Worm (Caenorhabditis elegans) whole organism, L1 larva: ENCODE data around the gene F48B9.1.

Experiments used
- aha-1 ChIP-seq: fragments of 150-350 bp; optimal IDR thresholded peaks from 2 replicates; lab custom pipeline; 2014; ENCODE audit warnings: missing biosample characterization, missing genetic modification characterization
- jun-1 ChIP-seq: fragments of 150-350 bp; optimal IDR thresholded peaks from 2 replicates; lab custom pipeline; 2014; ENCODE audit warnings: missing biosample characterization, missing genetic modification reagents, missing genetic modification characterization
- lin-14 ChIP-seq: fragments of 200-800 bp; sonication (Bioruptor generic); optimal IDR thresholded peaks from 2 replicates; lab custom pipeline; 2018; ENCODE audit warnings: mild to moderate bottlenecking, missing genetic modification characterization, moderate library complexity, missing compliant biosample characterization
- lsy-2 ChIP-seq, 2 experiments: fragments of 150-350 bp; optimal IDR thresholded peaks; 2 replicates each; lab custom pipeline; 2014; ENCODE audit warnings: missing biosample characterization in 2 of 2, missing genetic modification characterization in 2 of 2
- mdl-1 ChIP-seq, 2 experiments: fragments of 150-350 bp; optimal IDR thresholded peaks; 2 replicates each; lab custom pipeline; 2014 to 2017; ENCODE audit warnings: missing biosample characterization in 2 of 2, missing genetic modification characterization in 2 of 2, inconsistent platforms in 1 of 2
- mep-1 ChIP-seq: fragments of 150-350 bp; optimal IDR thresholded peaks from 2 replicates; lab custom pipeline; 2014; ENCODE audit warnings: missing biosample characterization, missing genetic modification characterization
- nhr-11 ChIP-seq: fragments of 150-350 bp; optimal IDR thresholded peaks from 2 replicates; lab custom pipeline; 2014; ENCODE audit warnings: missing biosample characterization, missing genetic modification characterization
- nhr-28 ChIP-seq: fragments of 150-350 bp; optimal IDR thresholded peaks from 2 replicates; lab custom pipeline; 2014; ENCODE audit warnings: missing biosample characterization, missing genetic modification characterization
- unc-62 ChIP-seq: fragments of 150-350 bp; optimal IDR thresholded peaks from 2 replicates; lab custom pipeline; 2014; ENCODE audit warnings: missing biosample characterization, missing genetic modification reagents, missing genetic modification characterization
- unc-86 ChIP-seq: sonication (generic microtip); optimal IDR thresholded peaks from 2 replicates; lab custom pipeline; 2016; ENCODE audit warnings: missing genetic modification characterization, missing compliant biosample characterization

DNA sequence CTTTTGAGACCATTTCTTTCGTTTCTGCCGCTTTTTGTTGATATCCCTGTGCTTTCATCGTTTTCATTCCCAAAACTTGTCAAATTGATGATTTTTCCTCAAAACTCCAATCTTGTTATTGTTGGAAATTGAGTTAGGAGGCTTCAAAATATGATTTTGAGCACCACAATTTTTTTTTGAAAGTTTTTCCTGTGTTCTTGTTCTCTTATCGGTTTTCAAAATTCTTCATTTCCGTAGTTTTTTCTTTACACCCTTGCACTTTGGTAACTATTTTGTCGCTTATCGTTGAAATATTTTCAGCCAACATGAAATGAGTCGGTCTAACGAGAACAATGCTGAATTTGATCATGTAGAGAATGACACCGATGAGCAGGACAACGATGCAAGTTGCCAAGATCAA is at the start of gene F48B9.1:
- TF ChIP-seq mdl-1 (tag; optimal IDR thresholded peaks at IDR 0.05; lab: Kevin White, UChicago) (no peak), lin-14 (GFP tag; lab: Kevin White, UChicago) (no peak), unc-62 (GFP tag; lab: Kevin White, UChicago) (no peak), unc-86 (tag; lab: Kevin White, UChicago) (no peak), nhr-28 (no peak), mep-1 (tag; lab: Kevin White, UChicago) (no peak), aha-1 (tag; lab: Kevin White, UChicago) (no peak), lsy-2 (tag; optimal IDR thresholded peaks at IDR 0.05; lab: Kevin White, UChicago) (no peak), nhr-11 (tag; lab: Kevin White, UChicago) (no peak), jun-1 (tag; lab: Kevin White, UChicago) (no peak)
